Fruit fly (Drosophila melanogaster): ENCODE data around the gene Pak.

DNA sequence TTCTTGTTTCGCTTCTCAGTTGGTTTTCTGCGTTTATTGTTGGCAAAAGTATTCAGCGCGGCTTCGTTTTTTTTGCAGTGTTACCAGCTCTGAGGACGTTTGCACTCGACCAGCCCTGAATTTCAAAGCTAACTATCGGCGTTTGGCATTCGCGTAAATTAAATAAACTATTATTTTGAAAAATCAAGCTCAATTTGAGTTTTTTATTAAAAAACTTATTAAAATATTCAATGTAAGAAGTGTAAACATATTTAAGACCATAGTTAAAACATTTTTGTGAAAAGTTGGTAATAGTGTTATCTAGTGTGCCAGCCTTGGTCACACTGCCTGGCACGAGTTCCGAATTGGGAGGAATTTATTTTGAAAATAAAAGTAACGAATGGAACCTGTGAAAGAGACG lies 4.9 kb upstream of the Pak start, which contains the start of the genes SmD2 and CG18048:
- no peak for TF ChIP-seq h (optimal IDR thresholded peaks at IDR 0.05)
- no peak for TF ChIP-seq psq (optimal IDR thresholded peaks at IDR 0.05)
- no peak for TF ChIP-seq insv (optimal IDR thresholded peaks at IDR 0.05)
- no peak for TF ChIP-seq ttk (optimal IDR thresholded peaks at IDR 0.05)

All from Kc167 (cell line).